Worm (Caenorhabditis elegans) whole organism, early embryonic: ENCODE measurements around the gene F26D2.16.

Experiments
- B0310.2 ChIP-seq: sonication (generic microtip); optimal IDR thresholded peaks from 2 replicates; lab custom pipeline; 2016; ENCODE audit warnings: mild to moderate bottlenecking, missing genetic modification characterization, missing compliant biosample characterization
- F13C5.2 ChIP-seq: sonication (generic microtip); optimal IDR thresholded peaks from 2 replicates; lab custom pipeline; 2017; ENCODE audit warnings: mild to moderate bottlenecking, missing genetic modification characterization, inconsistent platforms, missing compliant biosample characterization
- ama-1 ChIP-seq: fragments of 150-350 bp; optimal IDR thresholded peaks from 2 replicates; lab custom pipeline; 2014
- ceh-13 ChIP-seq: fragments of 200-800 bp; sonication (Bioruptor generic); optimal IDR thresholded peaks from 2 replicates; lab custom pipeline; 2018; ENCODE audit warnings: mild to moderate bottlenecking, missing genetic modification characterization, missing compliant biosample characterization
- ceh-36 ChIP-seq: sonication (generic microtip); optimal IDR thresholded peaks from 2 replicates; lab custom pipeline; 2016; ENCODE audit warnings: missing genetic modification characterization, inconsistent platforms, missing compliant biosample characterization
- flt-1 ChIP-seq: fragments of 200-800 bp; sonication (Bioruptor generic); IDR thresholded peaks from 2 replicates; pipeline ENCODE4 v1.3.6; 2022; ENCODE audit warnings: missing genetic modification characterization, missing compliant biosample characterization
- hmg-4 ChIP-seq: fragments of 200-800 bp; sonication (Bioruptor generic); optimal IDR thresholded peaks from 2 replicates; lab custom pipeline; 2018; ENCODE audit warnings: mild to moderate bottlenecking, missing genetic modification characterization, missing compliant biosample characterization
- pes-1 ChIP-seq: fragments of 200-800 bp; sonication (Bioruptor generic); IDR thresholded peaks from 2 replicates; pipeline ENCODE4 v1.3.6; 2022; ENCODE audit warnings: missing genetic modification reagents, missing genetic modification characterization, missing compliant biosample characterization
- scrt-1 ChIP-seq: fragments of 200-800 bp; sonication (Bioruptor generic); IDR thresholded peaks from 2 replicates; pipeline ENCODE4 v1.3.6; 2022; ENCODE audit warnings: missing genetic modification characterization, missing compliant biosample characterization
- sea-1 ChIP-seq: fragments of 200-800 bp; sonication (Bioruptor generic); conservative IDR thresholded peaks from 2 replicates; pipeline ENCODE4 v1.3.6; 2022; ENCODE audit warnings: missing genetic modification characterization, missing compliant biosample characterization
- tbx-37 ChIP-seq: fragments of 200-800 bp; sonication (Bioruptor generic); conservative IDR thresholded peaks from 2 replicates; pipeline ENCODE4 v1.3.6; 2022; ENCODE audit warnings: missing genetic modification reagents, missing genetic modification characterization, missing compliant biosample characterization

ce11 chrV:16370039-16370438 lies 49.6 kb downstream of the F26D2.16 start:
- peak; percentile 84 for TF ChIP-seq pes-1 (GFP tag; lab: Robert Waterston, UW)
- peak; percentile 43 for TF ChIP-seq ceh-13
- peak; percentile 78 for TF ChIP-seq flt-1 (GFP tag; lab: Robert Waterston, UW)
- TF ChIP-seq ama-1 (lab: Kevin White, UChicago) = no peak
- TF ChIP-seq ceh-36 (tag; lab: Kevin White, UChicago) = peak; percentile 76
- TF ChIP-seq sea-1 = peak; percentile 75
- TF ChIP-seq hmg-4 (GFP tag; lab: Kevin White, UChicago) = peak; percentile 75
- TF ChIP-seq scrt-1 (GFP tag; lab: Robert Waterston, UW) = peak; percentile 90
- TF ChIP-seq F13C5.2 (tag; lab: Kevin White, UChicago) = peak; percentile 76
- TF ChIP-seq B0310.2 (tag; lab: Kevin White, UChicago) = peak; percentile 57
- peak; percentile 52; the same call in 1 of the 2 replicates for TF ChIP-seq tbx-37
